Fruit fly (Drosophila melanogaster): ENCODE measurements around the gene opm.

opm gene

DNA sequence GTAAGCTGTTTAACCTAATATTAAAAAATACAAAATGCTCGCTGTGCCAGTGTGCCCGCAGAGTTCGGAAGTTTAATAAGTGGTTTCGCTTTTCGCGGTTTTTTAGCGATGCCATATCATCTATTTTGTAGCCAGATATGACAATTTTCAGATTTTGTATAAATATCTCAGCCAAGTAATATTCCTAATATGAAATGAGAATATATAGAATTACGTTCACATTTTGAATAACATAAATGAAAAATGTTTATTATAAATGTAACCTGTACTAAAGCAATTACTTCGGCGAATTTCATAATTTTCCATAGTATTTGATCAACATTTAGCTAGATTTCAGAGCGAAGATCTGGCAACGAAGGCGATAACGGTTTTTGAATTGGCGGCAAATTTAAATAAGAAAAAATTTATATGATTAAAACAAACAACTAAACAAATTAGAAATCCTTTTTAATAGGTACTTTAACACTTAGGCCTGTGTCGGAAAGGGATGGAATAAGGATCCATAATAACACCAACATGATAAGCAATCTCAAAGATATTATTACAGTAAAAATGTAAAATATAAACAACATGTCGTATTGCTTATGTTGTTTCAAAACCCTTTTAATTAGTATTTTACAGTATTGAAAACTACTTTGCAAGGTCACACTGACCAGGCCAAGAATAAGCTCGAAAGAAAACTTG lies at the start of gene opm, which contains the start of gene dob:
Gene opm (minus strand): TSS at position 59 of the 684 bp plus-strand sequence.
Gene dob (plus strand): TSS at position 634 of the 684 bp plus-strand sequence.
- TF ChIP-seq CG6813 (GFP tag; optimal IDR thresholded peaks at IDR 0.05) (no peak), CG17568 (GFP tag; optimal IDR thresholded peaks at IDR 0.05) (no peak), jumu (GFP tag; optimal IDR thresholded peaks at IDR 0.05) (no peak), Gug (GFP tag; IDR thresholded peaks at IDR 0.05) (no peak), Stat92E (GFP tag; optimal IDR thresholded peaks at IDR 0.05) (no peak), CG4424 (GFP tag; optimal IDR thresholded peaks at IDR 0.05) (peak; percentile 9), eve (GFP tag; optimal IDR thresholded peaks at IDR 0.05) (no peak), CG34422 (GFP tag; IDR thresholded peaks at IDR 0.05) (no peak), psq (GFP tag; optimal IDR thresholded peaks at IDR 0.05) (no peak), grau (tag; optimal IDR thresholded peaks at IDR 0.05) (peak; percentile 54), aop (GFP tag; IDR thresholded peaks at IDR 0.05) (no peak), CG2875 (GFP tag; optimal IDR thresholded peaks at IDR 0.05) (no peak), CG6765 (GFP tag; optimal IDR thresholded peaks at IDR 0.05) (no peak), schlank (tag; optimal IDR thresholded peaks at IDR 0.05) (no peak), E2f2 (GFP tag; IDR thresholded peaks at IDR 0.05) (peak; percentile 81), Dfd (GFP tag; optimal IDR thresholded peaks at IDR 0.05) (no peak), Chrac-16 (GFP tag; optimal IDR thresholded peaks at IDR 0.05) (no peak), nerfin-1 (tag; optimal IDR thresholded peaks at IDR 0.05) (no peak), Dip3 (GFP tag; optimal IDR thresholded peaks at IDR 0.05) (no peak), sug (tag; optimal IDR thresholded peaks at IDR 0.05) (peak; percentile 55), TFAM (GFP tag; optimal IDR thresholded peaks at IDR 0.05) (no peak), cato (GFP tag; optimal IDR thresholded peaks at IDR 0.05; ENCODE audit: borderline replicate concordance) (no peak), br (optimal IDR thresholded peaks at IDR 0.05) (no peak), fd96Cb (tag; optimal IDR thresholded peaks at IDR 0.05) (no peak), Poxn (GFP tag; IDR thresholded peaks at IDR 0.05) (no peak), maf-S (GFP tag; optimal IDR thresholded peaks at IDR 0.05) (no peak), tx (GFP tag; optimal IDR thresholded peaks at IDR 0.05) (no peak), nom (GFP tag; optimal IDR thresholded peaks at IDR 0.05) (no peak), tna (GFP tag; IDR thresholded peaks at IDR 0.05; ENCODE audit: partially characterized antibody) (no peak), pita (GFP tag; optimal IDR thresholded peaks at IDR 0.05) (no peak), chn (GFP tag; optimal IDR thresholded peaks at IDR 0.05) (no peak), cas (GFP tag; IDR thresholded peaks at IDR 0.05) (no peak), CG9215 (GFP tag; IDR thresholded peaks at IDR 0.05) (no peak), CG12942 (GFP tag; optimal IDR thresholded peaks at IDR 0.05) (no peak), CG7357 (GFP tag; IDR thresholded peaks at IDR 0.05) (no peak), hb (GFP tag; IDR thresholded peaks at IDR 0.05; ENCODE audit: partially characterized antibody) (no peak), gsb-n (tag; optimal IDR thresholded peaks at IDR 0.05) (no peak), Antp (GFP tag; optimal IDR thresholded peaks at IDR 0.05) (no peak), tup (GFP tag; optimal IDR thresholded peaks at IDR 0.05) (no peak), Opbp (GFP tag; IDR thresholded peaks at IDR 0.05; ENCODE audit: partially characterized antibody) (no peak), CG12236 (GFP tag; optimal IDR thresholded peaks at IDR 0.05) (no peak), ase (GFP tag; IDR thresholded peaks at IDR 0.05) (no peak), dm (GFP tag; optimal IDR thresholded peaks at IDR 0.05) (no peak), CG1832 (GFP tag; optimal IDR thresholded peaks at IDR 0.05) (no peak), Hey (tag; optimal IDR thresholded peaks at IDR 0.05) (no peak), CG11093 (GFP tag; IDR thresholded peaks at IDR 0.05) (no peak), Usf (GFP tag; optimal IDR thresholded peaks at IDR 0.05) (no peak), Gsc (GFP tag; IDR thresholded peaks at IDR 0.05) (no peak), CG7786 (GFP tag; optimal IDR thresholded peaks at IDR 0.05) (no peak), CG31365 (tag; optimal IDR thresholded peaks at IDR 0.05) (no peak), CG6254 (GFP tag; optimal IDR thresholded peaks at IDR 0.05) (no peak)
